Fruit fly (Drosophila melanogaster): ENCODE data around the gene CG14074.
A peak's percentile ranks its signal among the peaks of the same experiment; 100 is the strongest.

CG14074 gene

DNA sequence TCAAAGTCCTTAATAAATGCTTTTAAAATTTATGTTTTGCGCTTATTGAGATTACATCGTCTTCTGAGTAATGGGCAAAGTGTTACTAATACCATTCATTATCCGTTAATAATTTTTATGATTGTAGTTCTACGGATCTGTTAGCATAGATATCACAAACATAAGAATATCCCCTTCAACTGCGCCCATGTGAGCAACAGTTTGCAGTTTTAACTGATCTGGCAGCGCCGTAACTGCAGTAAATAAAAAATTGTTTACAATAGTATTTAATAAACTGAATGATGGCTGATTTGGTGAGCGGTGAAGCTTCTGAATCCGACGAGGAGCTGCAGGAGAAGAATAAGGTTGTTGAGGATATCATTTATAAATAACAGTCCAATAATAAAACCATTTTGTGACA lies 4.0 kb downstream of the CG14074 start, which contains the start of gene Blos3 (continued):
- TF ChIP-seq Fer1 (GFP tag; optimal IDR thresholded peaks at IDR 0.05) (peak; percentile 43), CG18011 (GFP tag; optimal IDR thresholded peaks at IDR 0.05) (no peak), bcd (GFP tag; optimal IDR thresholded peaks at IDR 0.05) (peak; percentile 24), Scr (GFP tag; IDR thresholded peaks at IDR 0.05; ENCODE audit: partially characterized antibody) (no peak), Chrac-16 (GFP tag; optimal IDR thresholded peaks at IDR 0.05) (peak; percentile 49), CG5245 (GFP tag; optimal IDR thresholded peaks at IDR 0.05) (no peak), nom (GFP tag; optimal IDR thresholded peaks at IDR 0.05) (no peak), ftz-f1 (GFP tag; optimal IDR thresholded peaks at IDR 0.05) (no peak), CG14441 (GFP tag; IDR thresholded peaks at IDR 0.05) (no peak), sc (optimal IDR thresholded peaks at IDR 0.05) (no peak), sc (GFP tag; optimal IDR thresholded peaks at IDR 0.05) (no peak), CG9609 (GFP tag; optimal IDR thresholded peaks at IDR 0.05) (peak; percentile 27), sens-2 (GFP tag; IDR thresholded peaks at IDR 0.05) (no peak), nerfin-1 (tag; optimal IDR thresholded peaks at IDR 0.05) (peak; percentile 1), CG6654 (GFP tag; optimal IDR thresholded peaks at IDR 0.05) (no peak), fd102C (GFP tag; optimal IDR thresholded peaks at IDR 0.05) (no peak), CG11560 (tag; IDR thresholded peaks at IDR 0.05) (no peak), gem (tag; optimal IDR thresholded peaks at IDR 0.05) (peak; percentile 76), CG34422 (GFP tag; IDR thresholded peaks at IDR 0.05) (peak; percentile 25; the same call in 1 of the 3 replicates), gfzf (GFP tag; optimal IDR thresholded peaks at IDR 0.05) (no peak), Usf (GFP tag; optimal IDR thresholded peaks at IDR 0.05) (no peak), CG11456 (GFP tag; IDR thresholded peaks at IDR 0.05) (no peak), Dll (GFP tag; IDR thresholded peaks at IDR 0.05; ENCODE audit: partially characterized antibody) (no peak), trh (GFP tag; optimal IDR thresholded peaks at IDR 0.05) (no peak), CG12942 (GFP tag; optimal IDR thresholded peaks at IDR 0.05) (peak; percentile 22), Hmr (GFP tag; optimal IDR thresholded peaks at IDR 0.05) (peak; percentile 52), slp2 (GFP tag; optimal IDR thresholded peaks at IDR 0.05) (peak; percentile 2), CG2875 (GFP tag; optimal IDR thresholded peaks at IDR 0.05) (no peak), CG6813 (GFP tag; optimal IDR thresholded peaks at IDR 0.05) (no peak), knrl (GFP tag; IDR thresholded peaks at IDR 0.05; ENCODE audit: partially characterized antibody) (no peak), HLH54F (GFP tag; optimal IDR thresholded peaks at IDR 0.05) (peak; percentile 19), CG4730 (GFP tag; IDR thresholded peaks at IDR 0.05) (no peak), bsh (GFP tag; optimal IDR thresholded peaks at IDR 0.05) (peak in 1 of 2 experiments; percentile 40), insv (GFP tag; optimal IDR thresholded peaks at IDR 0.05) (no peak), maf-S (GFP tag; optimal IDR thresholded peaks at IDR 0.05) (peak; percentile 62), crol (GFP tag; IDR thresholded peaks at IDR 0.05) (no peak), Mes4 (GFP tag; optimal IDR thresholded peaks at IDR 0.05) (no peak), CG12236 (GFP tag; optimal IDR thresholded peaks at IDR 0.05) (no peak), gt (GFP tag; IDR thresholded peaks at IDR 0.05) (no peak), bbx (GFP tag; IDR thresholded peaks at IDR 0.05; ENCODE audit: partially characterized antibody) (no peak), MBD-R2 (GFP tag; IDR thresholded peaks at IDR 0.05) (peak; percentile 61), CG17612 (GFP tag; IDR thresholded peaks at IDR 0.05) (no peak), CG12219 (GFP tag; optimal IDR thresholded peaks at IDR 0.05) (peak; percentile 9), dysf (GFP tag; IDR thresholded peaks at IDR 0.05) (no peak), CG4404 (GFP tag; IDR thresholded peaks at IDR 0.05) (no peak), CG17359 (tag; optimal IDR thresholded peaks at IDR 0.05) (peak; percentile 58), Ets97D (GFP tag; optimal IDR thresholded peaks at IDR 0.05) (peak; percentile 14), CG10274 (GFP tag; optimal IDR thresholded peaks at IDR 0.05) (no peak), CG13775 (GFP tag; optimal IDR thresholded peaks at IDR 0.05) (peak; percentile 15), CG30020 (tag; optimal IDR thresholded peaks at IDR 0.05) (peak; percentile 17), CG14014 (GFP tag; IDR thresholded peaks at IDR 0.05) (0 out of 2 replicates have a peak, but pooled peaks have one; percentile 10)
